Worm (Caenorhabditis elegans) whole organism, young adult: ENCODE measurements around the gene F44D12.2.

ENCODE experiments used
- B0261.1 ChIP-seq: sonication (generic microtip); optimal IDR thresholded peaks from 2 replicates; lab custom pipeline; 2016; ENCODE audit warnings: mild to moderate bottlenecking, missing genetic modification characterization, moderate library complexity, missing compliant biosample characterization
- C06A6.2 ChIP-seq: fragments of 200-800 bp; sonication (Bioruptor generic); conservative IDR thresholded peaks from 2 replicates; pipeline ENCODE4 v1.3.6; 2022; ENCODE audit warnings: missing genetic modification characterization, missing compliant biosample characterization
- D2030.7 ChIP-seq: fragments of 200-800 bp; sonication (Bioruptor generic); IDR thresholded peaks from 2 replicates; pipeline ENCODE4 v1.3.6; 2022; ENCODE audit warnings: missing genetic modification reagents, missing genetic modification characterization, missing compliant biosample characterization
- F10E7.11 ChIP-seq: sonication (generic microtip); optimal IDR thresholded peaks from 2 replicates; lab custom pipeline; 2017; ENCODE audit warnings: mild to moderate bottlenecking, missing genetic modification characterization, moderate library complexity, missing compliant biosample characterization
- F23B12.7 ChIP-seq: sonication (generic microtip); optimal IDR thresholded peaks from 2 replicates; lab custom pipeline; 2017; ENCODE audit warnings: missing genetic modification characterization, mild to moderate bottlenecking, missing compliant biosample characterization, antibody characterized with exemption, moderate library complexity; ENCODE audit not compliant: insufficient read depth
- F33H1.4 ChIP-seq: fragments of 200-800 bp; sonication (Bioruptor generic); IDR thresholded peaks from 2 replicates; pipeline ENCODE4 v1.3.6; 2022; ENCODE audit warnings: missing genetic modification reagents, missing genetic modification characterization, missing compliant biosample characterization
- F49E8.2 ChIP-seq: sonication (generic microtip); optimal IDR thresholded peaks from 3 replicates; lab custom pipeline; 2017; ENCODE audit warnings: missing genetic modification characterization, mild to moderate bottlenecking, missing compliant biosample characterization, antibody characterized with exemption, moderate library complexity; ENCODE audit not compliant: insufficient read depth
- F52B5.7 ChIP-seq: sonication (generic microtip); optimal IDR thresholded peaks from 2 replicates; lab custom pipeline; 2016; ENCODE audit warnings: mild to moderate bottlenecking, missing genetic modification characterization, missing compliant biosample characterization
- K12H6.12 ChIP-seq: fragments of 200-800 bp; sonication (Bioruptor generic); optimal IDR thresholded peaks from 2 replicates; lab custom pipeline; 2018; ENCODE audit warnings: mild to moderate bottlenecking, missing genetic modification characterization, missing compliant biosample characterization
- ama-1 ChIP-seq, 3 experiments: fragments of 150-350 bp in 1 of 3; sonication (generic microtip) in 2 of 3; optimal IDR thresholded peaks; 2 replicates each; lab custom pipeline; 2014 to 2018; ENCODE audit warnings: missing biosample characterization in 2 of 3, missing genetic modification characterization in 2 of 3, missing genetic modification reagents in 2 of 3
- aptf-3 ChIP-seq: fragments of 200-800 bp; sonication (Bioruptor generic); IDR thresholded peaks from 2 replicates; pipeline ENCODE4 v1.3.6; 2022; ENCODE audit warnings: missing genetic modification characterization, missing compliant biosample characterization
- athp-1 ChIP-seq: sonication (generic microtip); optimal IDR thresholded peaks from 2 replicates; lab custom pipeline; 2017; ENCODE audit warnings: mild to moderate bottlenecking, missing genetic modification characterization, missing compliant biosample characterization
- attf-3 ChIP-seq: fragments of 200-800 bp; sonication (Bioruptor generic); conservative IDR thresholded peaks from 2 replicates; pipeline ENCODE4 v1.3.6; 2022; ENCODE audit warnings: missing genetic modification reagents, missing genetic modification characterization, missing compliant biosample characterization
- cebp-1 ChIP-seq, 2 experiments: fragments of 200-800 bp in 1 of 2; sonication (Bioruptor generic) in 1 of 2; sonication (generic microtip) in 1 of 2; IDR thresholded peaks in 1 of 2; optimal IDR thresholded peaks in 1 of 2; 2 replicates each; pipeline versions ENCODE4 v1.3.6 to Lab custom; 2017 to 2022; ENCODE audit warnings: missing compliant biosample characterization in 2 of 2, missing genetic modification characterization in 2 of 2, mild to moderate bottlenecking in 1 of 2, missing genetic modification reagents in 1 of 2, moderate library complexity in 1 of 2
- ceh-58 ChIP-seq: fragments of 200-800 bp; sonication (Bioruptor generic); IDR thresholded peaks from 2 replicates; pipeline ENCODE4 v1.3.6; 2022; ENCODE audit warnings: missing genetic modification characterization, missing compliant biosample characterization
- ceh-79 ChIP-seq: sonication (generic microtip); optimal IDR thresholded peaks from 2 replicates; lab custom pipeline; 2017; ENCODE audit warnings: mild to moderate bottlenecking, missing genetic modification characterization, missing compliant biosample characterization
- ceh-91 ChIP-seq: fragments of 200-800 bp; sonication (Bioruptor generic); IDR thresholded peaks from 2 replicates; pipeline ENCODE4 v1.3.6; 2022; ENCODE audit warnings: missing genetic modification reagents, missing genetic modification characterization, missing compliant biosample characterization
- chd-7 ChIP-seq: sonication (generic microtip); optimal IDR thresholded peaks from 2 replicates; lab custom pipeline; 2016; ENCODE audit warnings: mild to moderate bottlenecking, missing genetic modification characterization, moderate library complexity, missing compliant biosample characterization
- die-1 ChIP-seq: sonication (generic microtip); optimal IDR thresholded peaks from 2 replicates; lab custom pipeline; 2016; ENCODE audit warnings: missing genotype, mild to moderate bottlenecking, missing genetic modification characterization, missing compliant biosample characterization
- dpl-1 ChIP-seq: fragments of 150-350 bp; optimal IDR thresholded peaks from 2 replicates; lab custom pipeline; 2014; ENCODE audit warnings: missing biosample characterization, missing genetic modification reagents, missing genetic modification characterization
- efl-1 ChIP-seq: fragments of 150-350 bp; optimal IDR thresholded peaks from 2 replicates; lab custom pipeline; 2014; ENCODE audit warnings: missing biosample characterization, missing genetic modification reagents, missing genetic modification characterization
- egl-44 ChIP-seq: fragments of 200-800 bp; sonication (Bioruptor generic); IDR thresholded peaks from 2 replicates; pipeline ENCODE4 v1.3.6; 2022; ENCODE audit warnings: missing genetic modification reagents, missing genetic modification characterization, missing compliant biosample characterization
- egrh-3 ChIP-seq: fragments of 200-800 bp; sonication (Bioruptor generic); IDR thresholded peaks from 2 replicates; pipeline ENCODE4 v1.3.6; 2022; ENCODE audit warnings: missing genetic modification reagents, missing genetic modification characterization, missing compliant biosample characterization
- hlh-26 ChIP-seq: fragments of 200-800 bp; sonication (Bioruptor generic); conservative IDR thresholded peaks from 2 replicates; pipeline ENCODE4 v1.3.6; 2022; ENCODE audit warnings: missing genetic modification reagents, missing genetic modification characterization, missing compliant biosample characterization
- hmg-1.2 ChIP-seq: fragments of 200-800 bp; sonication (Bioruptor generic); IDR thresholded peaks from 2 replicates; pipeline ENCODE4 v1.3.6; 2022; ENCODE audit warnings: missing genetic modification reagents, missing genetic modification characterization, missing compliant biosample characterization
- let-526 ChIP-seq: fragments of 200-800 bp; sonication (Bioruptor generic); IDR thresholded peaks from 2 replicates; pipeline ENCODE4 v1.3.6; 2022; ENCODE audit warnings: missing genetic modification reagents, missing genetic modification characterization, missing compliant biosample characterization
- lin-35 ChIP-seq, 3 experiments: fragments of 150-350 bp in 2 of 3; sonication (generic microtip) in 1 of 3; optimal IDR thresholded peaks; 2 replicates each; lab custom pipeline; 2014 to 2018; ENCODE audit warnings: missing biosample characterization in 3 of 3, missing genetic modification characterization in 3 of 3, missing genetic modification reagents in 3 of 3
- lin-40 ChIP-seq: sonication (generic microtip); optimal IDR thresholded peaks from 2 replicates; lab custom pipeline; 2016; ENCODE audit warnings: missing genetic modification characterization, mild to moderate bottlenecking, missing compliant biosample characterization, missing genotype, missing genetic modification reagents
- lsl-1 ChIP-seq: fragments of 200-800 bp; sonication (Bioruptor generic); optimal IDR thresholded peaks from 2 replicates; lab custom pipeline; 2018; ENCODE audit warnings: mild to moderate bottlenecking, missing genetic modification characterization, moderate library complexity, missing compliant biosample characterization
- madf-6 ChIP-seq: fragments of 200-800 bp; sonication (Bioruptor generic); IDR thresholded peaks from 2 replicates; pipeline ENCODE4 v1.3.6; 2022; ENCODE audit warnings: missing genetic modification reagents, missing genetic modification characterization, missing compliant biosample characterization
- madf-8 ChIP-seq: fragments of 200-800 bp; sonication (Bioruptor generic); conservative IDR thresholded peaks from 2 replicates; pipeline ENCODE4 v1.3.6; 2022; ENCODE audit warnings: missing genetic modification reagents, missing genetic modification characterization, missing compliant biosample characterization
- mcd-1 ChIP-seq: fragments of 200-800 bp; sonication (Bioruptor generic); IDR thresholded peaks from 2 replicates; pipeline ENCODE4 v1.3.6; 2022; ENCODE audit warnings: missing genetic modification reagents, missing genetic modification characterization, missing compliant biosample characterization
- nfya-1 ChIP-seq: sonication (generic microtip); optimal IDR thresholded peaks from 2 replicates; lab custom pipeline; 2017; ENCODE audit warnings: antibody characterized with exemption, missing compliant biosample characterization, missing genetic modification characterization, borderline replicate concordance; ENCODE audit not compliant: insufficient read depth
- nhr-120 ChIP-seq: fragments of 200-800 bp; sonication (Bioruptor generic); IDR thresholded peaks from 2 replicates; pipeline ENCODE4 v1.3.6; 2022; ENCODE audit warnings: missing genetic modification characterization, missing compliant biosample characterization
- nhr-179 ChIP-seq: sonication (generic microtip); optimal IDR thresholded peaks from 2 replicates; lab custom pipeline; 2016; ENCODE audit warnings: mild to moderate bottlenecking, missing genetic modification characterization, missing compliant biosample characterization
- nhr-80 ChIP-seq: sonication (generic microtip); optimal IDR thresholded peaks from 2 replicates; lab custom pipeline; 2016; ENCODE audit warnings: missing genetic modification characterization, missing compliant biosample characterization
- pbrm-1 ChIP-seq: fragments of 200-800 bp; sonication (Bioruptor generic); IDR thresholded peaks from 2 replicates; pipeline ENCODE4 v1.3.6; 2022; ENCODE audit warnings: missing genetic modification reagents, missing genetic modification characterization, missing compliant biosample characterization
- rcor-1 ChIP-seq: fragments of 200-800 bp; sonication (Bioruptor generic); IDR thresholded peaks from 2 replicates; pipeline ENCODE4 v1.3.6; 2022; ENCODE audit warnings: missing genetic modification reagents, missing genetic modification characterization, missing compliant biosample characterization
- sea-2 ChIP-seq: fragments of 200-800 bp; sonication (Bioruptor generic); IDR thresholded peaks from 2 replicates; pipeline ENCODE4 v1.3.6; 2022; ENCODE audit warnings: missing genetic modification characterization, missing compliant biosample characterization
- snpc-1.3 ChIP-seq: sonication (generic microtip); optimal IDR thresholded peaks from 2 replicates; lab custom pipeline; 2017; ENCODE audit warnings: missing genetic modification characterization, mild to moderate bottlenecking, missing compliant biosample characterization, antibody characterized with exemption, moderate library complexity, missing genotype, missing genetic modification reagents; ENCODE audit not compliant: insufficient read depth
- unc-130 ChIP-seq: sonication (generic microtip); optimal IDR thresholded peaks from 2 replicates; lab custom pipeline; 2016; ENCODE audit warnings: missing genetic modification reagents, missing genetic modification characterization, missing compliant biosample characterization
- xnd-1 ChIP-seq: sonication (generic microtip); optimal IDR thresholded peaks from 2 replicates; lab custom pipeline; 2016; ENCODE audit warnings: missing genotype, missing genetic modification reagents, missing genetic modification characterization, missing compliant biosample characterization
- ztf-25 ChIP-seq: fragments of 200-800 bp; sonication (Bioruptor generic); IDR thresholded peaks from 2 replicates; pipeline ENCODE4 v1.3.6; 2022; ENCODE audit warnings: missing genetic modification reagents, missing genetic modification characterization, missing compliant biosample characterization

Gene F44D12.2

DNA sequence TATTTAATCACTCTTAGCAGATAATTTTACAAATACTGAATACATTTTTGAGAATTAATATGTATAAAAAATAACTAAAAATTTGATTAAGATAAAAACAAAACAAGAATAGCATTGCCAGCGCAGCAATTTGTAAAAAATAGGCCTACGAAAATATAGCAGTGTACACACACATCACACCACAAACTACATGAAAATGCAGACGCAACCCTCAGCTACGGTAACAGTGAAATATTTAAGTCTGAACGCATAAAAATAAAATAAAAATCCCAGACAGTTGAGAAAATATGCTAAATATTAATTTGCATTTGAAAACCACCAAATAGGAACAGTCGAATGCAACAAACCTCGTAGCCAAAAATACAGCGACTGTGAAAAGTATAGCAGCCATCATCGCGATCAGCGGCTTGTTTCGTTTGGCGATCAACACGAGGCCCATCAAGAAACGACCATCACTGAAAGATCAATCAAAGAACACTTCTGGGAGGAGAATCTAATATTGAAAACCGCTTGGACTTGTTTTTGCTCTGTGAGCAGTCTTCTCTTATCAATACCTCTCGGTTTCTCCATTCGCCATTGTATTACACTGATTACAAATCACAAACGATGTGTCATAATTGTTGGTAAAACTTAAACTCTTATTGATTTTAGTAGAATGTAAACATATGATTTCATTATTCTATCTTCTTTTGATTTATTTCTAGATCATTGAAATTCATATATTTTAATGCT lies 18.9 kb downstream of the F44D12.2 start, which contains the start of gene pyp-1:
Gene pyp-1, minus strand, starts transcription at position 439 of the 732 bp plus-strand sequence.
- 0 out of 2 replicates have a peak, but pooled peaks have one; percentile 10 for TF ChIP-seq pbrm-1 (GFP tag; lab: Robert Waterston, UW)
- TF ChIP-seq efl-1 (GFP tag; lab: Kevin White, UChicago), result peak; percentile 27
- TF ChIP-seq D2030.7, result 0 out of 2 replicates have a peak, but pooled peaks have one; percentile 19
- TF ChIP-seq hmg-1.2 (GFP tag; lab: Robert Waterston, UW), result no peak
- TF ChIP-seq lin-35 (GFP tag; optimal IDR thresholded peaks at IDR 0.05; lab: Kevin White, UChicago), result peak in 1 of 3 experiments; percentile 31
- 0 out of 2 replicates have a peak, but pooled peaks have one; percentile 4 for TF ChIP-seq mcd-1 (GFP tag; lab: Robert Waterston, UW)
- TF ChIP-seq ceh-58, result no peak
- TF ChIP-seq rcor-1 (GFP tag; lab: Robert Waterston, UW), result 0 out of 2 replicates have a peak, but pooled peaks have one; percentile 24
- no peak for TF ChIP-seq ceh-79 (tag; lab: Kevin White, UChicago)
- TF ChIP-seq F23B12.7 (tag; lab: Kevin White, UChicago), result peak; percentile 17
- TF ChIP-seq lsl-1 (GFP tag; lab: Kevin White, UChicago), result peak; percentile 89
- peak; percentile 98 for TF ChIP-seq madf-8 (GFP tag; lab: Robert Waterston, UW)
- TF ChIP-seq nhr-80 (tag; lab: Kevin White, UChicago), result peak; percentile 18
- no peak for TF ChIP-seq ama-1 (optimal IDR thresholded peaks at IDR 0.05; lab: Kevin White, UChicago)
- no peak for TF ChIP-seq ama-1 (GFP tag; optimal IDR thresholded peaks at IDR 0.05; lab: Kevin White, UChicago)
- peak; percentile 7 for TF ChIP-seq K12H6.12
- peak; percentile 50; the same call in 1 of the 2 replicates for TF ChIP-seq ceh-91 (GFP tag; lab: Robert Waterston, UW)
- TF ChIP-seq xnd-1 (tag; lab: Kevin White, UChicago), result peak; percentile 85
- TF ChIP-seq madf-6 (GFP tag; lab: Robert Waterston, UW), result peak; percentile 98
- TF ChIP-seq dpl-1 (GFP tag; lab: Kevin White, UChicago), result peak; percentile 23
- peak; percentile 46; the same call in 1 of the 2 replicates for TF ChIP-seq F33H1.4 (GFP tag; lab: Robert Waterston, UW)
- TF ChIP-seq F49E8.2, result peak; percentile 8
- TF ChIP-seq nfya-1 (tag; lab: Kevin White, UChicago), result no peak
- TF ChIP-seq cebp-1 (GFP tag; IDR thresholded peaks at IDR 0.05; lab: Robert Waterston, UW), result no peak
- TF ChIP-seq cebp-1 (tag; optimal IDR thresholded peaks at IDR 0.05; lab: Kevin White, UChicago), result peak; percentile 31

DNA sequence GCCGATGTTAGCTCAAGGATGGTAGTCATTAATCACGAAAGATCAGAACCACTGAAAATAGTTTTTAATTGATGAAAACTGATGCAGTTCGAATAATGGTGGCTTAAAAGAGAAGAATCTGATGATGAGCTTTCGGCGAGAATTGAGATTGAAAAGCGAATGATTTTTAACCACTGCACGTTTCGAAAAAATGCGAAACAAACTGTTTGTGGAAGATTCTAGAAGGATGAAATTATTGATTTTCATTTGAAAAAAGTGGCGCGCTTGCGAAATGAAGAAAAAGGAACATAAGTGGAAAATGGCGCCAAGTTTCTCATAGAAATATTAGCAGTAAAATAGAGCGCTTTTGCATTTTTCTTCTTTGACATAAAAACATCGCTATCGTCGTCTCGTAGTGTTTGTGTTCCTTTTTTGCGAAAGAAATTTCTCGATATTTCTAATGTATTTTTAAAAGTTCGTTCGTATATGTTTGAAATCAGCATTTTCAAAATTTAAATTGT lies 22.6 kb downstream of the F44D12.2 start, which contains the start of gene uba-1:
Gene uba-1, minus strand, starts transcription at position 51 of the 500 bp plus-strand sequence.
- TF ChIP-seq lin-40 (tag; lab: Kevin White, UChicago) (peak; percentile 31), nhr-120 (GFP tag; lab: Robert Waterston, UW) (no peak), hlh-26 (GFP tag; lab: Robert Waterston, UW) (no peak), egl-44 (no peak), F23B12.7 (tag; lab: Kevin White, UChicago) (peak; percentile 59), C06A6.2 (GFP tag; lab: Robert Waterston, UW) (no peak; the same call in 1 of the 2 replicates), B0261.1 (no peak), unc-130 (GFP tag; lab: Kevin White, UChicago) (peak; percentile 55), ztf-25 (GFP tag; lab: Robert Waterston, UW) (no peak), aptf-3 (GFP tag; lab: Robert Waterston, UW) (no peak), sea-2 (no peak), die-1 (tag; lab: Kevin White, UChicago) (peak; percentile 42), attf-3 (no peak), madf-6 (GFP tag; lab: Robert Waterston, UW) (peak; percentile 94), snpc-1.3 (peak; percentile 14), F49E8.2 (peak; percentile 53), nhr-179 (no peak), athp-1 (tag; lab: Kevin White, UChicago) (peak; percentile 53), let-526 (GFP tag; lab: Robert Waterston, UW) (no peak), F33H1.4 (GFP tag; lab: Robert Waterston, UW) (peak; percentile 67), chd-7 (tag; lab: Kevin White, UChicago) (peak; percentile 35), egrh-3 (GFP tag; lab: Robert Waterston, UW) (no peak), efl-1 (GFP tag; lab: Kevin White, UChicago) (peak; percentile 94), F10E7.11 (no peak), F52B5.7 (peak; percentile 35)
